Worm (Caenorhabditis elegans) whole organism, L4/young adult: ENCODE results near the gene T13C2.3.

ENCODE experiments used
- W03F9.2 ChIP-seq: fragments of 150-350 bp; optimal IDR thresholded peaks from 2 replicates; lab custom pipeline; 2014; ENCODE audit warnings: missing biosample characterization, missing genetic modification characterization
- him-1 ChIP-seq: sonication (generic microtip); optimal IDR thresholded peaks from 2 replicates; lab custom pipeline; 2016; ENCODE audit warnings: missing genotype, missing genetic modification reagents, missing genetic modification characterization, missing compliant biosample characterization

DNA sequence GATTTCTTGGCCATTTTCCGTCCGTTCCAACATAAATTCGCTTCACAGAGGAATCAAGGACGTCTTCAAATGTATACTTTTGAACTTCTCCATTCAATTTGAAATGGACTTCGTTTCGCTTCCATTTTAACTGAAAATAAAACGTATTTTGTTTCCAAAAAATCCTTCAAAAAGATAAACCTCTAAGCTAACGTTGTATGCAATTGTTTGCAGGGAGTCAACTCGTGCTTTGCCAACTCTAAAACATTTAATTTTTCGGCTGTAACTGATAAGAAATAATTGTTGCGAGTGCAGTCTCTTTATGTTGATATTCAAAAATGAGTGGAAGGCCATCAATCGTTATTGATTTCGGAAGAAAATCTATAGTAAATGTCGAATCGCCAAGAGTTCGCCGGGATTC lies 21.0 kb upstream of the T13C2.3 start, which contains the start of gene F41G3.18:
- no peak for TF ChIP-seq him-1 (tag; lab: Kevin White, UChicago)
- no peak for TF ChIP-seq W03F9.2 (tag; lab: Kevin White, UChicago)
